Worm (Caenorhabditis elegans) whole organism, young adult: ENCODE measurements around the gene srr-6.
A peak's percentile ranks its signal among the peaks of the same experiment; 100 is the strongest.

Source experiments
- B0019.2 ChIP-seq: fragments of 200-800 bp; sonication (Bioruptor generic); conservative IDR thresholded peaks from 2 replicates; pipeline ENCODE4 v1.3.6; 2022; ENCODE audit warnings: missing genetic modification reagents, missing genetic modification characterization, missing compliant biosample characterization
- F55B11.4 ChIP-seq: sonication (generic microtip); optimal IDR thresholded peaks from 2 replicates; lab custom pipeline; 2016; ENCODE audit warnings: missing compliant biosample characterization, missing genetic modification characterization, borderline replicate concordance; ENCODE audit not compliant: insufficient read depth
- Y53G8AR.9 ChIP-seq: fragments of 200-800 bp; sonication (Bioruptor generic); conservative IDR thresholded peaks from 2 replicates; pipeline ENCODE4 v1.3.6; 2022; ENCODE audit warnings: missing genetic modification reagents, missing genetic modification characterization, missing compliant biosample characterization
- ccch-3 ChIP-seq: fragments of 200-800 bp; sonication (Bioruptor generic); optimal IDR thresholded peaks from 2 replicates; lab custom pipeline; 2018; ENCODE audit warnings: mild to moderate bottlenecking, missing genetic modification characterization, missing compliant biosample characterization
- ceh-79 ChIP-seq: sonication (generic microtip); optimal IDR thresholded peaks from 2 replicates; lab custom pipeline; 2017; ENCODE audit warnings: mild to moderate bottlenecking, missing genetic modification characterization, missing compliant biosample characterization
- egl-44 ChIP-seq: fragments of 200-800 bp; sonication (Bioruptor generic); IDR thresholded peaks from 2 replicates; pipeline ENCODE4 v1.3.6; 2022; ENCODE audit warnings: missing genetic modification reagents, missing genetic modification characterization, missing compliant biosample characterization
- fkh-3 ChIP-seq: sonication (generic microtip); optimal IDR thresholded peaks from 2 replicates; lab custom pipeline; 2016; ENCODE audit warnings: mild to moderate bottlenecking, missing genetic modification characterization, missing compliant biosample characterization
- lin-26 ChIP-seq: fragments of 200-800 bp; sonication (Bioruptor generic); IDR thresholded peaks from 2 replicates; pipeline ENCODE4 v1.3.6; 2022; ENCODE audit warnings: missing genetic modification reagents, missing genetic modification characterization, missing compliant biosample characterization
- madf-6 ChIP-seq: fragments of 200-800 bp; sonication (Bioruptor generic); IDR thresholded peaks from 2 replicates; pipeline ENCODE4 v1.3.6; 2022; ENCODE audit warnings: missing genetic modification reagents, missing genetic modification characterization, missing compliant biosample characterization
- mel-28 ChIP-seq: sonication (generic microtip); optimal IDR thresholded peaks from 2 replicates; lab custom pipeline; 2016; ENCODE audit warnings: borderline replicate concordance, mild to moderate bottlenecking, missing genetic modification characterization, missing compliant biosample characterization
- nfya-1 ChIP-seq: sonication (generic microtip); optimal IDR thresholded peaks from 2 replicates; lab custom pipeline; 2017; ENCODE audit warnings: antibody characterized with exemption, missing compliant biosample characterization, missing genetic modification characterization, borderline replicate concordance; ENCODE audit not compliant: insufficient read depth
- nhr-120 ChIP-seq: fragments of 200-800 bp; sonication (Bioruptor generic); IDR thresholded peaks from 2 replicates; pipeline ENCODE4 v1.3.6; 2022; ENCODE audit warnings: missing genetic modification characterization, missing compliant biosample characterization
- sea-2 ChIP-seq: fragments of 200-800 bp; sonication (Bioruptor generic); IDR thresholded peaks from 2 replicates; pipeline ENCODE4 v1.3.6; 2022; ENCODE audit warnings: missing genetic modification characterization, missing compliant biosample characterization
- snpc-1.1 ChIP-seq: sonication (generic microtip); optimal IDR thresholded peaks from 2 replicates; lab custom pipeline; 2017; ENCODE audit warnings: missing genetic modification characterization, mild to moderate bottlenecking, missing compliant biosample characterization, antibody characterized with exemption, moderate library complexity, missing genotype, missing genetic modification reagents; ENCODE audit not compliant: insufficient read depth
- snpc-3.4 ChIP-seq: sonication (generic microtip); optimal IDR thresholded peaks from 2 replicates; lab custom pipeline; 2017; ENCODE audit warnings: missing genetic modification characterization, mild to moderate bottlenecking, missing compliant biosample characterization, antibody characterized with exemption, moderate library complexity, missing genotype, missing genetic modification reagents
- somi-1 ChIP-seq: fragments of 200-800 bp; sonication (Bioruptor generic); optimal IDR thresholded peaks from 2 replicates; lab custom pipeline; 2018; ENCODE audit warnings: mild to moderate bottlenecking, missing genetic modification characterization, missing compliant biosample characterization
- xnd-1 ChIP-seq: sonication (generic microtip); optimal IDR thresholded peaks from 2 replicates; lab custom pipeline; 2016; ENCODE audit warnings: missing genotype, missing genetic modification reagents, missing genetic modification characterization, missing compliant biosample characterization

Gene srr-6

ce11 chrV:5052233-5052632, 39.6 kb downstream of the srr-6 start, which contains the start of gene K11D12.12:
Gene K11D12.12 (plus strand): TSS chrV:5052261.
- 0 out of 2 replicates have a peak, but pooled peaks have one; percentile 34 for TF ChIP-seq Y53G8AR.9 (GFP tag; lab: Robert Waterston, UW)
- no peak for TF ChIP-seq egl-44 (GFP tag; lab: Robert Waterston, UW)
- TF ChIP-seq snpc-1.1 (tag; lab: Kevin White, UChicago), result no peak
- peak; percentile 4 for TF ChIP-seq xnd-1 (tag; lab: Kevin White, UChicago)
- TF ChIP-seq madf-6, result 0 out of 2 replicates have a peak, but pooled peaks have one; percentile 23

ce11 chrV:5053335-5053734, 40.7 kb downstream of the srr-6 start, which contains the start of gene cwp-4:
Gene cwp-4 (plus strand): TSS chrV:5053635.
- no peak for TF ChIP-seq somi-1
- TF ChIP-seq B0019.2 (GFP tag; lab: Robert Waterston, UW), result no peak
- no peak for TF ChIP-seq sea-2 (GFP tag; lab: Robert Waterston, UW)
- TF ChIP-seq lin-26, result no peak
- TF ChIP-seq nfya-1 (tag; lab: Kevin White, UChicago), result no peak
- TF ChIP-seq snpc-3.4 (tag; lab: Kevin White, UChicago), result no peak
- TF ChIP-seq F55B11.4 (tag; lab: Kevin White, UChicago), result no peak
- no peak for TF ChIP-seq nhr-120 (GFP tag; lab: Robert Waterston, UW)
- TF ChIP-seq ceh-79 (tag; lab: Kevin White, UChicago), result no peak
- TF ChIP-seq ccch-3 (GFP tag; lab: Kevin White, UChicago), result no peak
- no peak for TF ChIP-seq mel-28 (tag; lab: Kevin White, UChicago)
- TF ChIP-seq fkh-3 (tag; lab: Kevin White, UChicago), result no peak
- TF ChIP-seq, all 124 proteins: peak for 0
